Fruit fly (Drosophila melanogaster): ENCODE data around the gene Gapdh2.

Gene Gapdh2

DNA sequence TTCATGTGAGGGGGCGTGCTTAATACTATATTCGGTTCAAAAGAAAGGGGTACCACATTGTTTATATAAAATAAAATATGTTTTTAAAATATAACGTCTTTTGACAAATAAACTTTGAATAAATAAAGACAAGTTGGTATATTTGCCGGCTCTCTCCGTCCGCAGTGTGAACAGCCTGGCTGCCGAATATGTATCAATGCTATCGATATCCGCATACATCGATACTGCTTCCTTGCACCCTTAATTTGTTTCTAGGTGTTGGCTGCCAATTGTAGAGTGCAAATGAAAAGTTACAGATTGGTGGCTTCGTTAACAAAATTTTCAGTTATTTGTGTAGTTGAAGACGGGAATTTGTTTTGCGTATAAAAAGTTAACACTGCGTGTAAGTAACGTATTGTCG lies 8.1 kb upstream of the Gapdh2 start, which contains the start of gene Gbeta13F (continued):
- no peak for TF ChIP-seq HLH3B (GFP tag; IDR thresholded peaks at IDR 0.05)
- TF ChIP-seq peb (GFP tag; IDR thresholded peaks at IDR 0.05) = no peak
- no peak for TF ChIP-seq CG1792 (GFP tag; optimal IDR thresholded peaks at IDR 0.05)
- TF ChIP-seq B-H1 (GFP tag; IDR thresholded peaks at IDR 0.05) = no peak
- peak; percentile 79 for TF ChIP-seq bbx (GFP tag; IDR thresholded peaks at IDR 0.05; ENCODE audit: partially characterized antibody)
- TF ChIP-seq jing (GFP tag; optimal IDR thresholded peaks at IDR 0.05) = no peak
- TF ChIP-seq CG14860 (GFP tag; IDR thresholded peaks at IDR 0.05; ENCODE audit: partially characterized antibody) = peak; percentile 37; the same call in 1 of the 3 replicates
- TF ChIP-seq CG11398 (GFP tag; optimal IDR thresholded peaks at IDR 0.05) = no peak
- peak; percentile 48; the same call in 2 of the 3 replicates for TF ChIP-seq CG7963 (GFP tag; IDR thresholded peaks at IDR 0.05; ENCODE audit: partially characterized antibody)
- peak; percentile 73 for TF ChIP-seq Med (GFP tag)
- TF ChIP-seq CG1603 (tag; optimal IDR thresholded peaks at IDR 0.05) = peak; percentile 29
- TF ChIP-seq CG9817 (tag; optimal IDR thresholded peaks at IDR 0.05) = no peak
- peak; percentile 40; the same call in 1 of the 4 replicates for TF ChIP-seq Dll (GFP tag; IDR thresholded peaks at IDR 0.05; ENCODE audit: partially characterized antibody)
- TF ChIP-seq CG8388 (GFP tag; optimal IDR thresholded peaks at IDR 0.05) = no peak
- no peak for TF ChIP-seq CG12391 (tag; optimal IDR thresholded peaks at IDR 0.05)
- TF ChIP-seq CG1024 (GFP tag; IDR thresholded peaks at IDR 0.05) = no peak
- peak; percentile 56 for TF ChIP-seq CG32532 (GFP tag; IDR thresholded peaks at IDR 0.05)
- no peak; the same call in 2 of the 3 replicates for TF ChIP-seq H15 (GFP tag; IDR thresholded peaks at IDR 0.05)
- TF ChIP-seq Xrp1 (GFP tag; IDR thresholded peaks at IDR 0.05) = no peak
- peak; percentile 24; the same call in 1 of the 2 replicates for TF ChIP-seq vvl (GFP tag; IDR thresholded peaks at IDR 0.05)
- no peak for TF ChIP-seq croc (GFP tag; conservative IDR thresholded peaks at IDR 0.05)
- no peak for TF ChIP-seq slou (GFP tag; optimal IDR thresholded peaks at IDR 0.05)
- TF ChIP-seq psq (GFP tag; optimal IDR thresholded peaks at IDR 0.05) = no peak
- peak; percentile 83 for TF ChIP-seq ssp (GFP tag; IDR thresholded peaks at IDR 0.05)
- no peak for TF ChIP-seq CG10565 (GFP tag; optimal IDR thresholded peaks at IDR 0.05)
- TF ChIP-seq fru (optimal IDR thresholded peaks at IDR 0.05) = no peak
- no peak for TF ChIP-seq Antp (GFP tag; optimal IDR thresholded peaks at IDR 0.05)
- TF ChIP-seq ab (GFP tag; optimal IDR thresholded peaks at IDR 0.05) = no peak
- TF ChIP-seq CG3281 (GFP tag; optimal IDR thresholded peaks at IDR 0.05) = no peak
- no peak for TF ChIP-seq CG10431 (GFP tag; optimal IDR thresholded peaks at IDR 0.05)
- TF ChIP-seq E2f2 (GFP tag; IDR thresholded peaks at IDR 0.05) = peak; percentile 20; the same call in 1 of the 2 replicates
- TF ChIP-seq bowl (GFP tag; IDR thresholded peaks at IDR 0.05) = no peak
- TF ChIP-seq CG9215 (GFP tag; IDR thresholded peaks at IDR 0.05) = no peak
- TF ChIP-seq CG4282 (GFP tag; optimal IDR thresholded peaks at IDR 0.05) = no peak
- peak; percentile 60 for TF ChIP-seq slbo (GFP tag; IDR thresholded peaks at IDR 0.05)
- TF ChIP-seq CG10959 (GFP tag; IDR thresholded peaks at IDR 0.05) = no peak
- TF ChIP-seq Bgb (GFP tag; IDR thresholded peaks at IDR 0.05; ENCODE audit: partially characterized antibody) = peak; percentile 59
- no peak for TF ChIP-seq GATAe (GFP tag; conservative IDR thresholded peaks at IDR 0.05)
- no peak for TF ChIP-seq sr (GFP tag; IDR thresholded peaks at IDR 0.05)
- TF ChIP-seq zen2 (GFP tag; IDR thresholded peaks at IDR 0.05; ENCODE audit: partially characterized antibody) = no peak
- TF ChIP-seq ATbp (GFP tag; optimal IDR thresholded peaks at IDR 0.05) = no peak
- TF ChIP-seq nerfin-2 (GFP tag; IDR thresholded peaks at IDR 0.05; ENCODE audit: partially characterized antibody) = no peak; the same call in 1 of the 2 replicates
- TF ChIP-seq scrt (GFP tag; optimal IDR thresholded peaks at IDR 0.05) = no peak
- TF ChIP-seq CG2712 (tag; optimal IDR thresholded peaks at IDR 0.05) = peak; percentile 0
- no peak for TF ChIP-seq Mad (GFP tag; optimal IDR thresholded peaks at IDR 0.05)
- no peak for TF ChIP-seq schlank (tag; optimal IDR thresholded peaks at IDR 0.05)
- TF ChIP-seq Six4 (GFP tag; optimal IDR thresholded peaks at IDR 0.05) = no peak
- no peak for TF ChIP-seq CG3407 (GFP tag; optimal IDR thresholded peaks at IDR 0.05)
- no peak for TF ChIP-seq sima (GFP tag; optimal IDR thresholded peaks at IDR 0.05)
- no peak for TF ChIP-seq Side (GFP tag; optimal IDR thresholded peaks at IDR 0.05)
- TF ChIP-seq Myb (GFP tag; optimal IDR thresholded peaks at IDR 0.05) = no peak
- TF ChIP-seq ERR (GFP tag; optimal IDR thresholded peaks at IDR 0.05) = no peak
